Fruit fly (Drosophila melanogaster): ENCODE data around the gene yps.

DNA sequence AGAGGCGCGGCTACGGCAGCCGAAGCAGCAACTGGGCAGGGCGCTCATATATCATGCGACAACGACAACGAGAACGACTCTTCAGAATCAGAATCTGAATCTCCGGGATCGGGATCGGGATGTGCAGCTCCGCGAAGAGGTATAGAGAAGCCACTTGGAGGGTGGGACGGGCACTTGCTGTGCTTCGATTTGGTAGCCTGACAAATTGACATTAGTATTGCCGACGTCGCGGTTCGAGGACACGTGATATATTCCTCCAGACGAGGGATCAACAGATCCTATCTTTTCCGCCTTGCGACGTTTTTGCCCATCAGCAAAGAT lies 42.5 kb downstream of the yps start:
- no peak for TF ChIP-seq psq (GFP tag; optimal IDR thresholded peaks at IDR 0.05)
- no peak for TF ChIP-seq usp (GFP tag; optimal IDR thresholded peaks at IDR 0.05)
- TF ChIP-seq brk (GFP tag; optimal IDR thresholded peaks at IDR 0.05) = no peak
